Worm (Caenorhabditis elegans) whole organism, L2 larva: ENCODE data around the gene K02E2.11.

Experiments
- ZK546.5 ChIP-seq: sonication (generic microtip); optimal IDR thresholded peaks from 2 replicates; lab custom pipeline; 2017; ENCODE audit warnings: missing biosample characterization, missing genetic modification characterization
- ama-1 ChIP-seq: fragments of 150-350 bp; optimal IDR thresholded peaks from 2 replicates; lab custom pipeline; 2018; ENCODE audit warnings: inconsistent platforms
- blmp-1 ChIP-seq: sonication (generic microtip); optimal IDR thresholded peaks from 2 replicates; lab custom pipeline; 2017; ENCODE audit warnings: missing genetic modification characterization, mild to moderate bottlenecking, missing compliant biosample characterization, antibody characterized with exemption, moderate library complexity; ENCODE audit not compliant: insufficient read depth
- ceh-16 ChIP-seq: fragments of 150-350 bp; optimal IDR thresholded peaks from 2 replicates; lab custom pipeline; 2014; ENCODE audit warnings: missing biosample characterization, missing genetic modification characterization
- dmd-4 ChIP-seq: sonication (generic microtip); optimal IDR thresholded peaks from 2 replicates; lab custom pipeline; 2017; ENCODE audit warnings: missing biosample characterization, missing genetic modification characterization
- elt-3 ChIP-seq: sonication (generic microtip); optimal IDR thresholded peaks from 2 replicates; lab custom pipeline; 2017; ENCODE audit warnings: missing biosample characterization, missing genetic modification characterization
- lin-11 ChIP-seq: fragments of 150-350 bp; sonication (generic microtip); optimal IDR thresholded peaks from 2 replicates; lab custom pipeline; 2014; ENCODE audit warnings: missing biosample characterization, missing genetic modification characterization, inconsistent platforms, mixed read lengths
- lin-13 ChIP-seq: fragments of 150-350 bp; optimal IDR thresholded peaks from 2 replicates; lab custom pipeline; 2014; ENCODE audit warnings: missing biosample characterization, missing genetic modification reagents, missing genetic modification characterization
- nhr-25 ChIP-seq: fragments of 150-350 bp; sonication (generic microtip); optimal IDR thresholded peaks from 3 replicates; lab custom pipeline; 2014; ENCODE audit warnings: missing biosample characterization, missing genetic modification characterization
- nhr-6 ChIP-seq: fragments of 150-350 bp; optimal IDR thresholded peaks from 2 replicates; lab custom pipeline; 2014; ENCODE audit warnings: missing biosample characterization, missing genetic modification characterization
- peb-1 ChIP-seq: fragments of 150-350 bp; optimal IDR thresholded peaks from 2 replicates; lab custom pipeline; 2014; ENCODE audit warnings: missing biosample characterization, missing genetic modification characterization
- snpc-4 ChIP-seq: fragments of 150-350 bp; optimal IDR thresholded peaks from 2 replicates; lab custom pipeline; 2014; ENCODE audit warnings: missing biosample characterization, missing genetic modification characterization
- unc-55 ChIP-seq: fragments of 150-350 bp; sonication (generic microtip); optimal IDR thresholded peaks from 3 replicates; lab custom pipeline; 2014; ENCODE audit warnings: missing biosample characterization, missing genetic modification reagents, missing genetic modification characterization

DNA sequence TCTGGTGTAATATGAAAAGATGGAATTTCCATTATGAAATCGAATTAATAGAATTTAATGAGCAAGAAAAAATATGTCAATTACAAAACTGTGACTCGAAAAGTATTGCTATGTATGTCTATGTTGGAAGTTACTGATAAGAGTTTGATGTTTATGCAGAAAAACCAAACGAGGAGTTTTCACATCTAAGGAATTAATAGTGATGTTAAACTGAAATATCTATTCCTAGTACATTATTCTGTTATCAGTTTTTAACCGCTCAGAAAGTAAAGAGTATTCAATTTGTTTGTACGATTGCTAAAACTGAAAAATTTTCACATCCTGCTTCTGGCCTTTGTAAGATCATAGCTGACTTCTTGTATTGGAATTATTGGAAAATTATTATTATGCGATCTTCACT is 3.8 kb downstream of the K02E2.11 start, which contains the start of gene K02E2.7:
- TF ChIP-seq peb-1 (tag; lab: Kevin White, UChicago): no peak
- TF ChIP-seq ceh-16 (tag; lab: Kevin White, UChicago): no peak
- no peak for TF ChIP-seq lin-13
- no peak for TF ChIP-seq blmp-1 (tag; lab: Kevin White, UChicago)
- TF ChIP-seq ama-1 (lab: Kevin White, UChicago): no peak
- no peak for TF ChIP-seq unc-55 (GFP tag; lab: Kevin White, UChicago)
- no peak for TF ChIP-seq lin-11 (tag; lab: Kevin White, UChicago)
- TF ChIP-seq elt-3 (tag; lab: Kevin White, UChicago): no peak
- TF ChIP-seq snpc-4 (tag; lab: Kevin White, UChicago): no peak
- TF ChIP-seq dmd-4 (tag; lab: Kevin White, UChicago): no peak
- no peak for TF ChIP-seq ZK546.5
- no peak for TF ChIP-seq nhr-25 (tag; lab: Kevin White, UChicago)
- TF ChIP-seq nhr-6 (tag; lab: Kevin White, UChicago): no peak
